Worm (Caenorhabditis elegans) whole organism, L2 larva: ENCODE data around the gene ZC416.2.

Source experiments
- C34F6.9 ChIP-seq: fragments of 150-350 bp; optimal IDR thresholded peaks from 2 replicates; lab custom pipeline; 2014; ENCODE audit warnings: missing biosample characterization, missing genetic modification characterization
- F13H6.1 ChIP-seq: sonication (generic microtip); optimal IDR thresholded peaks from 2 replicates; lab custom pipeline; 2016; ENCODE audit warnings: missing genetic modification characterization, missing compliant biosample characterization
- R02D3.7 ChIP-seq: fragments of 150-350 bp; optimal IDR thresholded peaks from 2 replicates; lab custom pipeline; 2014; ENCODE audit warnings: missing biosample characterization, missing genetic modification characterization
- ZK546.5 ChIP-seq: sonication (generic microtip); optimal IDR thresholded peaks from 2 replicates; lab custom pipeline; 2017; ENCODE audit warnings: missing biosample characterization, missing genetic modification characterization
- alr-1 ChIP-seq: fragments of 150-350 bp; optimal IDR thresholded peaks from 2 replicates; lab custom pipeline; 2014; ENCODE audit warnings: missing biosample characterization, missing genetic modification characterization
- ama-1 ChIP-seq: fragments of 150-350 bp; optimal IDR thresholded peaks from 2 replicates; lab custom pipeline; 2018; ENCODE audit warnings: inconsistent platforms
- crh-2 ChIP-seq: sonication (generic microtip); optimal IDR thresholded peaks from 2 replicates; lab custom pipeline; 2017; ENCODE audit warnings: missing biosample characterization, missing genetic modification characterization
- egl-27 ChIP-seq: sonication (generic microtip); optimal IDR thresholded peaks from 3 replicates; lab custom pipeline; 2017; ENCODE audit warnings: missing biosample characterization, missing genetic modification reagents, missing genetic modification characterization
- elt-1 ChIP-seq: fragments of 150-350 bp; optimal IDR thresholded peaks from 2 replicates; lab custom pipeline; 2014; ENCODE audit warnings: missing biosample characterization, missing genetic modification characterization
- elt-3 ChIP-seq: sonication (generic microtip); optimal IDR thresholded peaks from 2 replicates; lab custom pipeline; 2017; ENCODE audit warnings: missing biosample characterization, missing genetic modification characterization
- mab-5 ChIP-seq: fragments of 150-350 bp; optimal IDR thresholded peaks from 2 replicates; lab custom pipeline; 2014; ENCODE audit warnings: missing biosample characterization, missing genetic modification characterization
- nhr-10 ChIP-seq: sonication (generic microtip); optimal IDR thresholded peaks from 2 replicates; lab custom pipeline; 2017; ENCODE audit warnings: missing biosample characterization, missing genetic modification characterization
- nhr-11 ChIP-seq: fragments of 150-350 bp; optimal IDR thresholded peaks from 2 replicates; lab custom pipeline; 2014; ENCODE audit warnings: missing biosample characterization, missing genetic modification characterization
- nhr-129 ChIP-seq: fragments of 150-350 bp; optimal IDR thresholded peaks from 2 replicates; lab custom pipeline; 2014; ENCODE audit warnings: missing biosample characterization, missing genetic modification characterization
- nhr-21 ChIP-seq: fragments of 150-350 bp; optimal IDR thresholded peaks from 2 replicates; lab custom pipeline; 2014; ENCODE audit warnings: missing biosample characterization, missing genetic modification characterization
- nhr-237 ChIP-seq: fragments of 150-350 bp; optimal IDR thresholded peaks from 2 replicates; lab custom pipeline; 2014; ENCODE audit warnings: missing biosample characterization, missing genetic modification characterization
- nhr-25 ChIP-seq: fragments of 150-350 bp; sonication (generic microtip); optimal IDR thresholded peaks from 3 replicates; lab custom pipeline; 2014; ENCODE audit warnings: missing biosample characterization, missing genetic modification characterization
- nhr-77 ChIP-seq: fragments of 150-350 bp; optimal IDR thresholded peaks from 2 replicates; lab custom pipeline; 2014; ENCODE audit warnings: missing biosample characterization, missing genetic modification characterization
- peb-1 ChIP-seq: fragments of 150-350 bp; optimal IDR thresholded peaks from 2 replicates; lab custom pipeline; 2014; ENCODE audit warnings: missing biosample characterization, missing genetic modification characterization
- sem-4 ChIP-seq: fragments of 150-350 bp; optimal IDR thresholded peaks from 2 replicates; lab custom pipeline; 2014; ENCODE audit warnings: missing biosample characterization, missing genetic modification reagents, missing genetic modification characterization
- skn-1 ChIP-seq: sonication (generic microtip); optimal IDR thresholded peaks from 2 replicates; lab custom pipeline; 2017; ENCODE audit warnings: missing biosample characterization, missing genetic modification characterization
- sma-3 ChIP-seq: sonication (generic microtip); optimal IDR thresholded peaks from 2 replicates; lab custom pipeline; 2016; ENCODE audit warnings: missing genetic modification reagents, missing genetic modification characterization, missing compliant biosample characterization
- sma-9 ChIP-seq, 2 experiments: fragments of 150-350 bp in 1 of 2; sonication (generic microtip) in 1 of 2; optimal IDR thresholded peaks; 2 replicates each; lab custom pipeline; 2014 to 2016; ENCODE audit warnings: missing genetic modification characterization in 2 of 2, mild to moderate bottlenecking in 1 of 2, missing biosample characterization in 1 of 2, missing compliant biosample characterization in 1 of 2, missing genetic modification reagents in 1 of 2, moderate library complexity in 1 of 2
- snpc-4 ChIP-seq: fragments of 150-350 bp; optimal IDR thresholded peaks from 2 replicates; lab custom pipeline; 2014; ENCODE audit warnings: missing biosample characterization, missing genetic modification characterization
- zag-1 ChIP-seq: fragments of 150-350 bp; optimal IDR thresholded peaks from 2 replicates; lab custom pipeline; 2014; ENCODE audit warnings: missing biosample characterization, missing genetic modification characterization
- ztf-11 ChIP-seq: sonication (generic microtip); optimal IDR thresholded peaks from 2 replicates; lab custom pipeline; 2017; ENCODE audit warnings: missing biosample characterization, missing genetic modification characterization
- ztf-4 ChIP-seq: fragments of 150-350 bp; optimal IDR thresholded peaks from 2 replicates; lab custom pipeline; 2014; ENCODE audit warnings: missing biosample characterization, missing genetic modification characterization

ZC416.2 gene

DNA sequence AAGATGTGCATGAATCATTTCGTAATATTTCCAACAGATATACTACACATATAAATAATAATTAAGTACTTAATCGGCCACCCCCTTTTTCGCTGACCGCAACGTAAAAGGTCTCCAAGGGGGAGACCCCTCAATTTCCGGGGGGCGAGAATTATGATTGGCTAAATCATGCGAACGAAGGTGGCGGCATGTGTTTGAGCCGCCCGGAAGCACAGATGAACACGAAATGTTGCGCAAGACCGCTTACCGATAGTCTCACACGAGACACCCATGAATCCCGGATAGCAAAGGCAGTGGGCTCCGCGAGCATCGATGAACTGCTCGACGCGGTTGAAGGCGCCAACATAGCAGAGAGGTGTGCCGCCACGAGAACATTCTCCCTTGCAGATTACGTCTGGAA lies 31.7 kb downstream of the ZC416.2 start:
- no peak for TF ChIP-seq elt-3 (tag; lab: Kevin White, UChicago)

DNA sequence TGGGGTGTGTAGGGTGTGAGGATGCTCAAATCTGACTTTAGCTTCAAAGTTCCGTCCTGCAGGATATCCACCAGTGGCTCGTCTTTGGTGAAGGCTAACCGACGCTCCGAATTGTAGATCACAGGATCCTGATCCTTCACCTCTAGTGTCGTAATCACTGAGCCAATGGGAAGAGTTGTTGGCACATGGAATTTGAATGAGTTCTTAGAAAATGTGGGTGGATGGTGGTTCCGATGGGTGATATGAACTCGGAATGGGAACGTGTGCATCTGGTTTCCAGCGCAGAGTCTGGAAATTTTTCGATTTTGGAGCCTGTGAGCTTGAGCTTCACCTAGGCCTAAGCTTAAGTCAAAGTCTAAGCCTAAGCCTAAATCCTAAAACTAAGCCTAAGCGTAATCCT lies 33.1 kb downstream of the ZC416.2 start:
- TF ChIP-seq nhr-21 (tag; lab: Kevin White, UChicago) (no peak), egl-27 (tag; lab: Kevin White, UChicago) (no peak), nhr-129 (tag; lab: Kevin White, UChicago) (no peak), nhr-237 (tag; lab: Kevin White, UChicago) (no peak), nhr-10 (no peak), nhr-77 (tag; lab: Kevin White, UChicago) (no peak), zag-1 (tag; lab: Kevin White, UChicago) (no peak), alr-1 (tag; lab: Kevin White, UChicago) (no peak), ama-1 (lab: Kevin White, UChicago) (no peak), crh-2 (tag; lab: Kevin White, UChicago) (no peak)

DNA sequence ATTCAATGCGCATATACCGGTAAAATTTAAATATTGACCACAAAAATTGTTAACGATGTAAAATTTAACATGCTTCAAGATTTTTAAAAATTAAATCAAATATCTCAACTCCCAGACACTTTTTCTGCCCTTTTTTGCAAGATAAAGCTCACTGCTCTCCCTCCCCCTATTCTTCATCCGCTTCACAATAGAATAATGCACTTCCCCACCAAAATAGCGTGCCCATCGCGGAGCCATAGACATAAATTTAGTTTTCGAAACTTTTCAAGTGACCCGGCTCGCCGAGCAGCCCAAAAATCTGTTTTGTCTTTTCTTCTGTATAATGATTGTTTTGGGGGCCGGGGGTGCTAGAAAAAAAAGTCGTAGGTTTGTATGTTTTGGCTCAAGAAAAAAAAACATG lies 34.4 kb downstream of the ZC416.2 start:
- TF ChIP-seq ztf-4 (tag; lab: Kevin White, UChicago) (no peak), F13H6.1 (no peak), nhr-10 (no peak)

DNA sequence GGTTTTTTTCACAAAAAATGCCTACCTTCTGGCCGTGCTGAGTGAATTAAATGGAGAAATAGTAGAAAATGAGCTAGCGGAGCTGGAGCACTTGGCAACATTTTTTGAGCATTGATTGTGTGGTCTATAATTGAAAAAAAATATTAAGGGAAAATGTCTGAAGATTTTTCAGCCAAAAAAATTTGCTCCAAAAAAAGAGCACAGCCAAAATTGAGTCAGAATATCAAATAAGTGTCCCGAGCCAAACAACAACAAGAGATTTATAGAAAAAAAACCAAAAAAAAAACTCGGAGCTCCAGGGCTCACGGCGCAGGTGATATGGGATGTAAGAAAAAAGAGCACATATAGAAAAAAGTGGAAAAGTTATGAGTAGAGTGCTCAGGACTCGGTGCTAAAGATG lies 35.2 kb downstream of the ZC416.2 start, which contains the start of gene fmil-1:
TSS of gene fmil-1 (minus strand) at position 101 of the 400 bp plus-strand sequence.
- TF ChIP-seq ztf-11 (tag; lab: Kevin White, UChicago): no peak
- TF ChIP-seq peb-1 (tag; lab: Kevin White, UChicago): no peak
- TF ChIP-seq nhr-25 (tag; lab: Kevin White, UChicago): no peak
- TF ChIP-seq egl-27 (tag; lab: Kevin White, UChicago): no peak

DNA sequence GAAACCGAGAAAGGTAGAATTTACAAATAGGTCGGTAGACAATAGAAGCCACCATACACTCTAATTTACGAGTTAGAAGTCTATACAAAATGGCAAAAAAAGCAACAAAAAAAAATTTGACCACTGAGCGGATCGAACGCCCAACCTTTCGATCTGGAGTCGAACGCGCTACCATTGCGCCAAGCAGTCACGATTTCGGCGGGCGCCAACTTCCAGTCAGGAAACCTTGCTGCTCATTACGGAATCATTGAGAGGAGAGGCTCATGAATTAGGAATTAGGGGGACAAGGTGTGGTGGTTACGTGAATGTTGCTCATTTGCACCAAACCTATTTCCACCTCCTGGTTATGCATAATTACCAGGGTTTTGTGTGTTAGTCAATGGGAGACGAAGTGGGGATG lies 48.3 kb downstream of the ZC416.2 start:
- TF ChIP-seq C34F6.9 (tag; lab: Kevin White, UChicago) (no peak), sma-9 (GFP tag; optimal IDR thresholded peaks at IDR 0.05; lab: Kevin White, UChicago) (no peak), sma-9 (tag; optimal IDR thresholded peaks at IDR 0.05; lab: Kevin White, UChicago) (no peak), F13H6.1 (no peak), nhr-11 (tag; lab: Kevin White, UChicago) (no peak), elt-3 (tag; lab: Kevin White, UChicago) (no peak), ZK546.5 (tag; lab: Kevin White, UChicago) (no peak), zag-1 (tag; lab: Kevin White, UChicago) (no peak), elt-1 (tag; lab: Kevin White, UChicago) (no peak), sem-4 (tag; lab: Kevin White, UChicago) (no peak), mab-5 (tag; lab: Kevin White, UChicago) (no peak), R02D3.7 (tag; lab: Kevin White, UChicago) (no peak), nhr-10 (no peak), ztf-11 (tag; lab: Kevin White, UChicago) (no peak), skn-1 (no peak), snpc-4 (no peak), egl-27 (tag; lab: Kevin White, UChicago) (no peak), nhr-77 (tag; lab: Kevin White, UChicago) (no peak), ztf-4 (tag; lab: Kevin White, UChicago) (no peak), nhr-129 (tag; lab: Kevin White, UChicago) (no peak), sma-3 (GFP tag; lab: Kevin White, UChicago) (no peak)
